Worm (Caenorhabditis elegans): Measurements from ENCODE around the gene ced-4.

DNA sequence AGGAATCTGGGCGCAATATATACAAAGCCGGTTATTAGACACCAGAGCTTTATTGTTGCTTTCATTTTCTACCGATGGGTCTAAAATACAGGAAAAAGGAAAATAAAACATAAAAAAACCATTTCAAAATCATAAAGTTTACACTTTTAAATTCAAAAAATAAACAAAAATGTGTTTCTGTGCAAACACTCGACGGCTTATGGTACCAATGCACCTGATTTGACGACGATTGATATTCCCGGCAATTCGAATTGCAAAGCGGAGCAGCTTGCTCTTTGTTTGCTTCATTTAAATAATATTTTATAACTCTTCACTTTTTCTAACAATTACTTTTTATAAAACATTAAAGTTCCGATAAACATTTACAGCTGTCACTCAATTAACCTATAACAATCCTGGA is 2.0 kb upstream of the ced-4 start, which contains the start of gene F26A1.1:
- TF ChIP-seq fkh-10 (GFP tag; optimal IDR thresholded peaks at IDR 0.05) (no peak), C08G9.2 (tag; optimal IDR thresholded peaks at IDR 0.05) (no peak), nhr-11 (tag; optimal IDR thresholded peaks at IDR 0.05) (no peak), ceh-9 (tag; optimal IDR thresholded peaks at IDR 0.05) (no peak), hlh-30 (tag; optimal IDR thresholded peaks at IDR 0.05; ENCODE audit: insufficient read depth) (no peak), ceh-18 (tag; optimal IDR thresholded peaks at IDR 0.05) (no peak), elt-2 (tag; optimal IDR thresholded peaks at IDR 0.05) (no peak), ceh-45 (GFP tag; IDR thresholded peaks at IDR 0.05) (no peak), ama-1 (optimal IDR thresholded peaks at IDR 0.05) (no peak), unc-86 (tag; optimal IDR thresholded peaks at IDR 0.05) (no peak), ceh-2 (tag; optimal IDR thresholded peaks at IDR 0.05) (no peak), sox-4 (tag; optimal IDR thresholded peaks at IDR 0.05) (no peak), hlh-8 (tag; optimal IDR thresholded peaks at IDR 0.05) (no peak)

Data from whole organism, late embryonic.